Worm (Caenorhabditis elegans) whole organism, L4 larva: ENCODE measurements around the gene crh-2.

Experiments
- ama-1 ChIP-seq: fragments of 150-350 bp; optimal IDR thresholded peaks from 2 replicates; lab custom pipeline; 2014; ENCODE audit warnings: inconsistent platforms, mixed read lengths
- ceh-28 ChIP-seq: fragments of 150-350 bp; optimal IDR thresholded peaks from 2 replicates; lab custom pipeline; 2014; ENCODE audit warnings: missing biosample characterization, missing genetic modification reagents, missing genetic modification characterization
- fos-1 ChIP-seq: fragments of 150-350 bp; optimal IDR thresholded peaks from 2 replicates; lab custom pipeline; 2014; ENCODE audit warnings: missing biosample characterization, missing genetic modification characterization
- jun-1 ChIP-seq: fragments of 150-350 bp; optimal IDR thresholded peaks from 2 replicates; lab custom pipeline; 2014; ENCODE audit warnings: missing biosample characterization, missing genetic modification reagents, missing genetic modification characterization
- lin-39 ChIP-seq: fragments of 150-350 bp; optimal IDR thresholded peaks from 2 replicates; lab custom pipeline; 2014; ENCODE audit warnings: missing biosample characterization, missing genetic modification reagents, missing genetic modification characterization
- madf-5 ChIP-seq, 2 experiments: fragments of 200-800 bp; sonication (Bioruptor generic); IDR thresholded peaks; 2 replicates each; pipeline ENCODE4 v1.3.6; 2022; ENCODE audit warnings: missing compliant biosample characterization in 2 of 2, missing genetic modification characterization in 2 of 2
- nhr-25 ChIP-seq: sonication (generic microtip); optimal IDR thresholded peaks from 2 replicates; lab custom pipeline; 2017; ENCODE audit warnings: missing genetic modification characterization, mild to moderate bottlenecking, missing compliant biosample characterization, antibody characterized with exemption, moderate library complexity, borderline replicate concordance; ENCODE audit not compliant: insufficient read depth
- nhr-77 ChIP-seq: fragments of 150-350 bp; optimal IDR thresholded peaks from 2 replicates; lab custom pipeline; 2014; ENCODE audit warnings: missing biosample characterization, missing genetic modification characterization
- unc-39 ChIP-seq: sonication (generic microtip); optimal IDR thresholded peaks from 2 replicates; lab custom pipeline; 2017; ENCODE audit warnings: missing biosample characterization, missing genetic modification characterization

- TF ChIP-seq jun-1 (tag; lab: Kevin White, UChicago) (no peak), ceh-28 (no peak), nhr-25 (tag; lab: Kevin White, UChicago) (no peak), unc-39 (tag; lab: Kevin White, UChicago) (no peak), nhr-77 (no peak), ama-1 (lab: Kevin White, UChicago) (no peak), madf-5 (GFP tag; IDR thresholded peaks at IDR 0.05; lab: Robert Waterston, UW) (no peak), lin-39 (no peak), fos-1 (no peak)
Observed at ce11 chrII:5220648-5221047, 33.3 kb upstream of the crh-2 start.
